Fruit fly (Drosophila melanogaster) whole organism, embryonic: ENCODE data around the gene temp.

ENCODE experiments used
- Aef1 ChIP-seq: fragments of 200-800 bp; sonication (Bioruptor generic); IDR thresholded peaks from 3 replicates; pipeline ENCODE4 v1.3.6; 2022; ENCODE audit warnings: missing biosample characterization, missing genetic modification characterization
- CG10147 ChIP-seq: fragments of 200-800 bp; sonication (Bioruptor generic); optimal IDR thresholded peaks from 2 replicates; lab custom pipeline; 2019; ENCODE audit warnings: missing biosample characterization, mild to moderate bottlenecking, missing genetic modification characterization, moderate library complexity
- CG10267 ChIP-seq: fragments of 200-800 bp; sonication (Bioruptor generic); optimal IDR thresholded peaks from 2 replicates; lab custom pipeline; 2018; ENCODE audit warnings: missing biosample characterization, mild to moderate bottlenecking, missing genetic modification characterization, moderate library complexity
- CG11093 ChIP-seq: fragments of 200-800 bp; sonication (Bioruptor generic); IDR thresholded peaks from 3 replicates; pipeline ENCODE4 v1.3.6; 2022; ENCODE audit warnings: missing biosample characterization, missing genetic modification characterization
- CG11504 ChIP-seq: fragments of 200-800 bp; sonication (Bioruptor generic); optimal IDR thresholded peaks from 3 replicates; lab custom pipeline; 2019; ENCODE audit warnings: missing biosample characterization, mild to moderate bottlenecking, missing genetic modification characterization, moderate library complexity
- CG11696 ChIP-seq: fragments of 200-800 bp; sonication (Bioruptor generic); IDR thresholded peaks from 2 replicates; pipeline ENCODE4 v1.3.6; 2022; ENCODE audit warnings: missing biosample characterization, missing genetic modification characterization
- CG12299 ChIP-seq: fragments of 200-800 bp; sonication (Bioruptor generic); optimal IDR thresholded peaks from 2 replicates; lab custom pipeline; 2018; ENCODE audit warnings: missing biosample characterization, mild to moderate bottlenecking, missing genetic modification characterization
- CG13287 ChIP-seq: fragments of 200-800 bp; sonication (Bioruptor generic); IDR thresholded peaks from 2 replicates; pipeline ENCODE4 v1.3.6; 2022; ENCODE audit warnings: missing biosample characterization, missing genetic modification characterization; ENCODE audit not compliant: partially characterized antibody
- CG1603 ChIP-seq: fragments of 200-800 bp; sonication (Bioruptor generic); optimal IDR thresholded peaks from 2 replicates; lab custom pipeline; 2019; ENCODE audit warnings: missing biosample characterization, mild to moderate bottlenecking, missing genetic modification characterization, moderate library complexity
- CG16863 ChIP-seq: fragments of 200-800 bp; sonication (Bioruptor generic); optimal IDR thresholded peaks from 3 replicates; lab custom pipeline; 2016; ENCODE audit warnings: missing biosample characterization, missing genetic modification characterization
- CG18262 ChIP-seq: fragments of 200-800 bp; optimal IDR thresholded peaks from 3 replicates; lab custom pipeline; 2019; ENCODE audit warnings: missing biosample characterization, mild to moderate bottlenecking, missing genetic modification characterization, moderate library complexity
- CG2712 ChIP-seq: fragments of 200-800 bp; optimal IDR thresholded peaks from 3 replicates; lab custom pipeline; 2019; ENCODE audit warnings: missing biosample characterization, mild to moderate bottlenecking, missing genetic modification characterization, moderate library complexity
- CG31441 ChIP-seq: fragments of 200-800 bp; sonication (Bioruptor generic); IDR thresholded peaks from 2 replicates; pipeline ENCODE4 v1.3.6; 2022; ENCODE audit warnings: missing biosample characterization, missing genetic modification characterization
- CG3163 ChIP-seq: fragments of 200-800 bp; sonication (Bioruptor generic); optimal IDR thresholded peaks from 3 replicates; lab custom pipeline; 2016; ENCODE audit warnings: missing biosample characterization, missing genetic modification characterization
- CG32772 ChIP-seq: fragments of 200-800 bp; sonication (Bioruptor generic); IDR thresholded peaks from 2 replicates; pipeline ENCODE4 v1.3.6; 2022; ENCODE audit warnings: missing biosample characterization, missing genetic modification characterization
- CG33557 ChIP-seq: fragments of 200-800 bp; sonication (Bioruptor generic); optimal IDR thresholded peaks from 2 replicates; lab custom pipeline; 2019; ENCODE audit warnings: missing biosample characterization, mild to moderate bottlenecking, missing genetic modification characterization, moderate library complexity
- CG3838 ChIP-seq: fragments of 200-800 bp; sonication (Bioruptor generic); optimal IDR thresholded peaks from 3 replicates; lab custom pipeline; 2016; ENCODE audit warnings: missing biosample characterization, missing genetic modification characterization
- CG4282 ChIP-seq: fragments of 200-800 bp; sonication (Bioruptor generic); optimal IDR thresholded peaks from 2 replicates; lab custom pipeline; 2016; ENCODE audit warnings: missing biosample characterization, missing genetic modification characterization
- CG4404 ChIP-seq: fragments of 200-800 bp; sonication (Bioruptor generic); IDR thresholded peaks from 2 replicates; pipeline ENCODE4 v1.3.6; 2022; ENCODE audit warnings: missing biosample characterization, missing genetic modification characterization
- CG4820 ChIP-seq: fragments of 200-800 bp; sonication (Bioruptor generic); optimal IDR thresholded peaks from 3 replicates; lab custom pipeline; 2016; ENCODE audit warnings: missing biosample characterization, missing genetic modification characterization
- CG7745 ChIP-seq: fragments of 200-800 bp; sonication (Bioruptor generic); optimal IDR thresholded peaks from 2 replicates; lab custom pipeline; 2018; ENCODE audit warnings: missing biosample characterization, mild to moderate bottlenecking, missing genetic modification characterization, moderate library complexity
- CG9932 ChIP-seq: fragments of 200-800 bp; sonication (Bioruptor generic); IDR thresholded peaks from 2 replicates; pipeline ENCODE4 v1.3.6; 2022; ENCODE audit warnings: missing biosample characterization, missing genetic modification characterization
- D ChIP-seq, 2 experiments: fragments of 200-800 bp in 1 of 2; fragments of >200 bp in 1 of 2; sonication (Bioruptor generic) in 1 of 2; optimal IDR thresholded peaks; 2 replicates in 1 of 2; 3 replicates in 1 of 2; lab custom pipeline; 2017; ENCODE audit warnings: mild to moderate bottlenecking in 1 of 2, missing biosample characterization in 1 of 2, missing genetic modification characterization in 1 of 2, missing genetic modification reagents in 1 of 2
- D19A ChIP-seq: fragments of 200-800 bp; optimal IDR thresholded peaks from 3 replicates; lab custom pipeline; 2019; ENCODE audit warnings: missing biosample characterization, mild to moderate bottlenecking, missing genetic modification characterization, moderate library complexity
- Dfd ChIP-seq, 2 experiments: fragments of >200 bp; optimal IDR thresholded peaks; 2 replicates each; lab custom pipeline; 2017; ENCODE audit warnings: missing biosample characterization in 2 of 2, missing genetic modification characterization in 2 of 2
- Drgx ChIP-seq: fragments of 200-800 bp; sonication (Bioruptor generic); IDR thresholded peaks from 2 replicates; pipeline ENCODE4 v1.3.6; 2022; ENCODE audit warnings: missing biosample characterization, missing genetic modification characterization
- GATAe ChIP-seq: fragments of 200-800 bp; sonication (Bioruptor generic); conservative IDR thresholded peaks from 2 replicates; pipeline ENCODE4 v1.3.6; 2022; ENCODE audit warnings: missing biosample characterization, missing genetic modification characterization
- Gug ChIP-seq: fragments of 200-800 bp; sonication (Bioruptor generic); IDR thresholded peaks from 4 replicates; pipeline ENCODE4 v1.3.6; 2022; ENCODE audit warnings: missing biosample characterization, missing genetic modification characterization
- Hsf ChIP-seq: fragments of 200-800 bp; sonication (Bioruptor generic); optimal IDR thresholded peaks from 3 replicates; lab custom pipeline; 2016; ENCODE audit warnings: missing biosample characterization, missing genetic modification characterization
- Neu2 ChIP-seq: fragments of 200-800 bp; sonication (Bioruptor generic); optimal IDR thresholded peaks from 3 replicates; lab custom pipeline; 2016; ENCODE audit warnings: missing biosample characterization, missing genetic modification characterization, borderline replicate concordance
- Oli ChIP-seq: fragments of 200-800 bp; sonication (Bioruptor generic); optimal IDR thresholded peaks from 2 replicates; lab custom pipeline; 2018; ENCODE audit warnings: missing biosample characterization, mild to moderate bottlenecking, missing genetic modification characterization, moderate library complexity
- PHDP ChIP-seq: fragments of 200-800 bp; sonication (Bioruptor generic); optimal IDR thresholded peaks from 3 replicates; lab custom pipeline; 2018; ENCODE audit warnings: missing biosample characterization, mild to moderate bottlenecking, missing genetic modification characterization, moderate library complexity
- Pdp1 ChIP-seq, 2 experiments: fragments of 200-800 bp; sonication (Bioruptor generic); optimal IDR thresholded peaks; 3 replicates each; lab custom pipeline; 2016; ENCODE audit warnings: missing biosample characterization in 2 of 2, missing genetic modification characterization in 2 of 2, mild to moderate bottlenecking in 1 of 2, moderate library complexity in 1 of 2
- Sox102F ChIP-seq: fragments of 200-800 bp; sonication (Bioruptor generic); optimal IDR thresholded peaks from 2 replicates; lab custom pipeline; 2018; ENCODE audit warnings: missing biosample characterization, mild to moderate bottlenecking, missing genetic modification characterization, moderate library complexity
- Xbp1 ChIP-seq: fragments of 200-800 bp; sonication (Bioruptor generic); optimal IDR thresholded peaks from 3 replicates; lab custom pipeline; 2016; ENCODE audit warnings: missing biosample characterization, mild to moderate bottlenecking, missing genetic modification characterization
- ase ChIP-seq: fragments of 200-800 bp; sonication (Bioruptor generic); IDR thresholded peaks from 3 replicates; pipeline ENCODE4 v1.3.6; 2022; ENCODE audit warnings: missing biosample characterization, missing genetic modification characterization
- da ChIP-seq: fragments of 200-800 bp; sonication (Bioruptor generic); optimal IDR thresholded peaks from 2 replicates; lab custom pipeline; 2016; ENCODE audit warnings: missing biosample characterization, missing genetic modification characterization
- dmrt99B ChIP-seq: fragments of 200-800 bp; sonication (Bioruptor generic); optimal IDR thresholded peaks from 2 replicates; lab custom pipeline; 2018; ENCODE audit warnings: missing biosample characterization, mild to moderate bottlenecking, missing genetic modification characterization, moderate library complexity
- fru ChIP-seq: fragments of >200 bp; optimal IDR thresholded peaks from 2 replicates; lab custom pipeline; 2017
- knrl ChIP-seq: fragments of 200-800 bp; sonication (Bioruptor generic); IDR thresholded peaks from 3 replicates; pipeline ENCODE4 v1.3.6; 2022; ENCODE audit warnings: missing biosample characterization, missing genetic modification characterization; ENCODE audit not compliant: partially characterized antibody
- lbe ChIP-seq: fragments of 200-800 bp; sonication (Bioruptor generic); optimal IDR thresholded peaks from 2 replicates; lab custom pipeline; 2016; ENCODE audit warnings: missing biosample characterization, mild to moderate bottlenecking, missing genetic modification characterization
- nau ChIP-seq: fragments of 200-800 bp; sonication (Bioruptor generic); optimal IDR thresholded peaks from 3 replicates; lab custom pipeline; 2017; ENCODE audit warnings: missing biosample characterization, mild to moderate bottlenecking, missing genetic modification characterization, missing genetic modification reagents
- nmo ChIP-seq: fragments of 200-800 bp; sonication (Bioruptor generic); optimal IDR thresholded peaks from 2 replicates; lab custom pipeline; 2018; ENCODE audit warnings: missing biosample characterization, mild to moderate bottlenecking, missing genetic modification characterization, moderate library complexity
- phol ChIP-seq: fragments of 200-800 bp; sonication (Bioruptor generic); optimal IDR thresholded peaks from 3 replicates; lab custom pipeline; 2018; ENCODE audit warnings: missing biosample characterization, mild to moderate bottlenecking, missing genetic modification characterization, moderate library complexity
- pnt ChIP-seq: fragments of 200-800 bp; sonication (Bioruptor generic); optimal IDR thresholded peaks from 3 replicates; lab custom pipeline; 2016; ENCODE audit warnings: missing biosample characterization, missing genetic modification characterization
- row ChIP-seq: fragments of 200-800 bp; sonication (Bioruptor generic); IDR thresholded peaks from 3 replicates; pipeline ENCODE4 v1.3.6; 2022; ENCODE audit warnings: missing biosample characterization, missing genetic modification characterization
- sens ChIP-seq: fragments of 200-800 bp; sonication (Bioruptor generic); peaks from one replicate; lab custom pipeline; 2016; ENCODE audit warnings: missing biosample characterization, missing genetic modification characterization
- ssp ChIP-seq: fragments of 200-800 bp; sonication (Bioruptor generic); IDR thresholded peaks from 2 replicates; pipeline ENCODE4 v1.3.6; 2022; ENCODE audit warnings: missing biosample characterization, missing genetic modification characterization
- tgo ChIP-seq: fragments of 200-800 bp; sonication (Bioruptor generic); IDR thresholded peaks from 3 replicates; pipeline ENCODE4 v1.3.6; 2022; ENCODE audit warnings: missing biosample characterization, missing genetic modification characterization
- unpg ChIP-seq: fragments of 200-800 bp; sonication (Bioruptor generic); optimal IDR thresholded peaks from 3 replicates; lab custom pipeline; 2018; ENCODE audit warnings: missing biosample characterization, mild to moderate bottlenecking, missing genetic modification characterization, moderate library complexity
- wdn ChIP-seq: fragments of 200-800 bp; sonication (Bioruptor generic); IDR thresholded peaks from 2 replicates; pipeline ENCODE4 v1.3.6; 2022; ENCODE audit warnings: missing biosample characterization, missing genetic modification characterization

Gene temp

DNA sequence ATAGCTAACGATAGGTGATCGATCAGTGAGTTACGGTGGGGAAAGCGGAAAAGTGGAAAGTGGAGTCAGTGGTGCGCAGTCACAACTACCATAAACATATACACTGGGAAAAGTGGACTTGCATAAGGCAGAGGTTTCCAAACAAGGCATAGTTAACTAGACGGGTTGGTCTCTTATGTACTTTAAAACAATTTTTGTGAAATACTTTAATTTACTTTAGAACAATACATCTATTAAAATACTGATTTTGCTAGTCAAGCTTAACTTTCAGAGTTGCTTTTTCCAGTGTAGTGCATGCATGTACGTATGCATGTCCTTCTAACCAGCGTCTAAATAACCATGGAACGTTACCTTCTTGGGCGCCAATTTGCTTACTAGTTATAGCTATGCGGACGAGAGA is 42.4 kb downstream of the temp start (continued):
- no peak for TF ChIP-seq pnt
- no peak for TF ChIP-seq row (GFP tag; lab: Robert Waterston, UW)
- TF ChIP-seq CG16863 (GFP tag; lab: Kevin White, UChicago) = peak; percentile 5
- TF ChIP-seq CG4820 (GFP tag; lab: Kevin White, UChicago) = no peak
- 0 out of 2 replicates have a peak, but pooled peaks have one; percentile 22 for TF ChIP-seq CG31441
- TF ChIP-seq wdn (GFP tag; lab: Robert Waterston, UW) = no peak
- TF ChIP-seq CG4282 = no peak
- no peak for TF ChIP-seq CG12299 (tag; lab: Kevin White, UChicago)
- TF ChIP-seq CG18262 (tag; lab: Kevin White, UChicago) = peak; percentile 10
- no peak for TF ChIP-seq CG4404
- no peak for TF ChIP-seq Pdp1 (GFP tag; optimal IDR thresholded peaks at IDR 0.05; lab: Kevin White, UChicago)
- no peak for TF ChIP-seq CG3838 (GFP tag; lab: Kevin White, UChicago)
- peak; percentile 17 for TF ChIP-seq nmo (GFP tag; lab: Kevin White, UChicago)
- peak; percentile 20 for TF ChIP-seq Oli (tag; lab: Kevin White, UChicago)
- no peak for TF ChIP-seq Aef1 (GFP tag; lab: Robert Waterston, UW)
- TF ChIP-seq da (GFP tag; lab: Kevin White, UChicago) = no peak
- TF ChIP-seq CG11696 (GFP tag; lab: Robert Waterston, UW) = no peak
- no peak for TF ChIP-seq fru (lab: Kevin White, UChicago)
- TF ChIP-seq CG13287 (GFP tag; lab: Robert Waterston, UW) = no peak
- no peak for TF ChIP-seq knrl (GFP tag; lab: Robert Waterston, UW)
- no peak for TF ChIP-seq Neu2 (GFP tag; lab: Kevin White, UChicago)
- peak; percentile 7 for TF ChIP-seq CG2712
- TF ChIP-seq CG11093 (GFP tag; lab: Robert Waterston, UW) = no peak
- TF ChIP-seq CG1603 (tag; lab: Kevin White, UChicago) = peak; percentile 41
- TF ChIP-seq Sox102F (GFP tag; lab: Kevin White, UChicago) = peak; percentile 45
- no peak for TF ChIP-seq CG7745
- TF ChIP-seq CG33557 = no peak
- no peak for TF ChIP-seq Hsf (GFP tag; lab: Kevin White, UChicago)
- peak; percentile 9 for TF ChIP-seq unpg (GFP tag; lab: Kevin White, UChicago)
- TF ChIP-seq D19A (tag; lab: Kevin White, UChicago) = no peak
- peak; percentile 6 for TF ChIP-seq PHDP
- TF ChIP-seq dmrt99B (tag; lab: Kevin White, UChicago) = peak; percentile 4
- TF ChIP-seq CG10147 (GFP tag; lab: Kevin White, UChicago) = no peak
- peak; percentile 8; the same call in 1 of the 2 replicates for TF ChIP-seq CG32772
- TF ChIP-seq GATAe (GFP tag; lab: Robert Waterston, UW) = no peak
- no peak for TF ChIP-seq nau
- peak; percentile 79 for TF ChIP-seq sens (GFP tag; lab: Kevin White, UChicago)
- TF ChIP-seq CG10267 (tag; lab: Kevin White, UChicago) = no peak
- no peak for TF ChIP-seq CG3163 (GFP tag; lab: Kevin White, UChicago)
- TF ChIP-seq lbe (GFP tag; lab: Kevin White, UChicago) = no peak
- 0 out of 2 replicates have a peak, but pooled peaks have one; percentile 14 for TF ChIP-seq ssp (GFP tag; lab: Robert Waterston, UW)
- no peak for TF ChIP-seq Dfd (GFP tag; optimal IDR thresholded peaks at IDR 0.05; lab: Kevin White, UChicago)
- no peak for TF ChIP-seq Gug (GFP tag; lab: Robert Waterston, UW)
- no peak for TF ChIP-seq CG9932 (GFP tag; lab: Robert Waterston, UW)
- TF ChIP-seq ase (GFP tag; lab: Robert Waterston, UW) = no peak
- peak; percentile 21 for TF ChIP-seq CG11504 (tag; lab: Kevin White, UChicago)
- peak; percentile 33 for TF ChIP-seq phol (tag; lab: Kevin White, UChicago)
- peak; percentile 51 for TF ChIP-seq Drgx (GFP tag; lab: Robert Waterston, UW)
- peak; percentile 31 for TF ChIP-seq Xbp1 (GFP tag; lab: Kevin White, UChicago)
- TF ChIP-seq D (optimal IDR thresholded peaks at IDR 0.05; lab: Kevin White, UChicago) = no peak
- TF ChIP-seq D (GFP tag; optimal IDR thresholded peaks at IDR 0.05; lab: Kevin White, UChicago) = no peak
- TF ChIP-seq tgo (GFP tag; lab: Robert Waterston, UW) = no peak
